Fruit fly (Drosophila melanogaster): ENCODE measurements around the gene CG7083.
A peak's percentile ranks its signal among the peaks of the same experiment; 100 is the strongest.

Gene CG7083

DNA sequence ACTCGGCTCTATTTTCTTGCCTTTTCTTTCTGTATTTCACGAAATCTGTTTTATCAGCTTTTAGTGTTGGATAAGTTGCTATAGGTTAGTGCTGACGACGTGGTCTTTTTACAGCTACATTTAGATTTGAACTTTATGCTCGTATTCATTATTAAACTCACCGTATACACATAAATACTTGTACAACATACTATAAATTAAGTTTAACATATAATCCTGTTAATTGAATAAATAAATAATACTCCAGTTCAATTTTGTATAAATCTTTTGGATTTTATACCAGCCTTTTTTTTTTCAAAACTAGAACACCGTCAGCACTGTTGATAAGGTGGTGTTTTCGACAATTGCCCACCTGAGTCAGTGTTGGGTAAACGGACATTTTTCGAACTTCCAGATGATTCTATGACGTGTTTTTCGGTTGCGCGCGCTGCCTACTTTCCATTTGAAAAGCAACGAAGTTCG is 31.7 kb upstream of the CG7083 start, which contains the start of gene BI-1 (continued):
- TF ChIP-seq trem (tag; optimal IDR thresholded peaks at IDR 0.05): peak; percentile 42
- TF ChIP-seq CG18011 (GFP tag; optimal IDR thresholded peaks at IDR 0.05): peak; percentile 49
- TF ChIP-seq ems (GFP tag; optimal IDR thresholded peaks at IDR 0.05): peak; percentile 28
- TF ChIP-seq scrt (GFP tag; optimal IDR thresholded peaks at IDR 0.05): peak; percentile 67
- no peak for TF ChIP-seq wdn (GFP tag; IDR thresholded peaks at IDR 0.05)
- TF ChIP-seq CG3281 (GFP tag; optimal IDR thresholded peaks at IDR 0.05): peak; percentile 82
- TF ChIP-seq pnt (GFP tag; optimal IDR thresholded peaks at IDR 0.05): no peak
- no peak for TF ChIP-seq fd102C (GFP tag; optimal IDR thresholded peaks at IDR 0.05)
- peak; percentile 16; the same call in 1 of the 3 replicates for TF ChIP-seq croc (GFP tag; conservative IDR thresholded peaks at IDR 0.05)
- TF ChIP-seq Dfd (GFP tag; optimal IDR thresholded peaks at IDR 0.05): no peak
- no peak for TF ChIP-seq CG31441 (GFP tag; IDR thresholded peaks at IDR 0.05)
- TF ChIP-seq Sry-δ (GFP tag; optimal IDR thresholded peaks at IDR 0.05): peak; percentile 13
- TF ChIP-seq CG9876 (GFP tag; optimal IDR thresholded peaks at IDR 0.05): no peak
- TF ChIP-seq cad (GFP tag; optimal IDR thresholded peaks at IDR 0.05): no peak
- TF ChIP-seq CG18476 (GFP tag; optimal IDR thresholded peaks at IDR 0.05): peak; percentile 57
- no peak for TF ChIP-seq CG8924 (tag; optimal IDR thresholded peaks at IDR 0.05)
- no peak for TF ChIP-seq CG1603 (tag; optimal IDR thresholded peaks at IDR 0.05)
- no peak for TF ChIP-seq p53 (GFP tag; optimal IDR thresholded peaks at IDR 0.05)
- TF ChIP-seq Chrac-16 (GFP tag; optimal IDR thresholded peaks at IDR 0.05): peak; percentile 35
- no peak for TF ChIP-seq CG31365 (tag; optimal IDR thresholded peaks at IDR 0.05)
- TF ChIP-seq CG4854 (GFP tag; optimal IDR thresholded peaks at IDR 0.05): peak; percentile 13
- TF ChIP-seq z (GFP tag; IDR thresholded peaks at IDR 0.05): no peak
- TF ChIP-seq CG1832 (GFP tag; optimal IDR thresholded peaks at IDR 0.05): no peak
- TF ChIP-seq sim (GFP tag; IDR thresholded peaks at IDR 0.05): no peak
- TF ChIP-seq kni (GFP tag; optimal IDR thresholded peaks at IDR 0.05): peak; percentile 83
- peak; percentile 60 for TF ChIP-seq Fer2 (tag; optimal IDR thresholded peaks at IDR 0.05)
- TF ChIP-seq CG18599 (GFP tag; optimal IDR thresholded peaks at IDR 0.05): peak; percentile 81
- no peak for TF ChIP-seq cas (GFP tag; IDR thresholded peaks at IDR 0.05)
- TF ChIP-seq CG15479 (GFP tag; optimal IDR thresholded peaks at IDR 0.05): no peak
- no peak for TF ChIP-seq Blimp-1 (GFP tag; optimal IDR thresholded peaks at IDR 0.05)
- TF ChIP-seq CG33557 (GFP tag; optimal IDR thresholded peaks at IDR 0.05): peak; percentile 58
- TF ChIP-seq Oaz (GFP tag; IDR thresholded peaks at IDR 0.05): no peak
- TF ChIP-seq Dll (GFP tag; IDR thresholded peaks at IDR 0.05; ENCODE audit: partially characterized antibody): no peak
- peak; percentile 22 for TF ChIP-seq CG2116 (GFP tag; optimal IDR thresholded peaks at IDR 0.05)
- TF ChIP-seq CG11456 (GFP tag; IDR thresholded peaks at IDR 0.05): no peak
- no peak; the same call in 1 of the 2 replicates for TF ChIP-seq CG9215 (GFP tag; IDR thresholded peaks at IDR 0.05)
- TF ChIP-seq CG1647 (GFP tag; optimal IDR thresholded peaks at IDR 0.05): peak; percentile 41
- TF ChIP-seq salm (tag; optimal IDR thresholded peaks at IDR 0.05): peak; percentile 0
- TF ChIP-seq esg (GFP tag; conservative IDR thresholded peaks at IDR 0.05): no peak
- TF ChIP-seq vnd (GFP tag; IDR thresholded peaks at IDR 0.05; ENCODE audit: partially characterized antibody): no peak
- TF ChIP-seq CG2199 (GFP tag; IDR thresholded peaks at IDR 0.05): no peak
- TF ChIP-seq Abd-B (GFP tag; optimal IDR thresholded peaks at IDR 0.05): no peak
- no peak for TF ChIP-seq ase (GFP tag; IDR thresholded peaks at IDR 0.05)
- no peak for TF ChIP-seq CG2129 (GFP tag; IDR thresholded peaks at IDR 0.05; ENCODE audit: partially characterized antibody)
- peak; percentile 26 for TF ChIP-seq Lhr (GFP tag; optimal IDR thresholded peaks at IDR 0.05)
- TF ChIP-seq gcm2 (GFP tag; optimal IDR thresholded peaks at IDR 0.05): no peak
- peak; percentile 89 for TF ChIP-seq sens (GFP tag)
- no peak for TF ChIP-seq psq (GFP tag; optimal IDR thresholded peaks at IDR 0.05)
- no peak for TF ChIP-seq grn (GFP tag; optimal IDR thresholded peaks at IDR 0.05)
- TF ChIP-seq emc (GFP tag; optimal IDR thresholded peaks at IDR 0.05): no peak
- TF ChIP-seq ATbp (GFP tag; optimal IDR thresholded peaks at IDR 0.05): no peak

All from whole organism, embryonic.